Worm (Caenorhabditis elegans) whole organism, L3 larva: ENCODE measurements around the gene fbxa-75.

ENCODE experiments used
- ceh-16 ChIP-seq: sonication (generic microtip); optimal IDR thresholded peaks from 2 replicates; lab custom pipeline; 2017; ENCODE audit warnings: missing biosample characterization, missing genetic modification characterization
- fkh-10 ChIP-seq: sonication (generic microtip); optimal IDR thresholded peaks from 2 replicates; lab custom pipeline; 2017; ENCODE audit warnings: missing biosample characterization, missing genetic modification reagents, missing genetic modification characterization
- nhr-67 ChIP-seq: fragments of 150-350 bp; optimal IDR thresholded peaks from 2 replicates; lab custom pipeline; 2014; ENCODE audit warnings: missing biosample characterization, missing genetic modification characterization
- nhr-76 ChIP-seq: fragments of 150-350 bp; sonication (generic microtip); optimal IDR thresholded peaks from 5 replicates; lab custom pipeline; 2014; ENCODE audit warnings: missing biosample characterization, missing genetic modification characterization
- nhr-77 ChIP-seq: fragments of 150-350 bp; optimal IDR thresholded peaks from 2 replicates; lab custom pipeline; 2014; ENCODE audit warnings: missing biosample characterization, missing genetic modification characterization
- unc-62 ChIP-seq: fragments of 150-350 bp; sonication (generic microtip); optimal IDR thresholded peaks from 4 replicates; lab custom pipeline; 2014; ENCODE audit warnings: missing biosample characterization, missing genetic modification reagents, missing genetic modification characterization
- ztf-11 ChIP-seq: fragments of 150-350 bp; optimal IDR thresholded peaks from 2 replicates; lab custom pipeline; 2014; ENCODE audit warnings: missing biosample characterization, missing genetic modification characterization

DNA sequence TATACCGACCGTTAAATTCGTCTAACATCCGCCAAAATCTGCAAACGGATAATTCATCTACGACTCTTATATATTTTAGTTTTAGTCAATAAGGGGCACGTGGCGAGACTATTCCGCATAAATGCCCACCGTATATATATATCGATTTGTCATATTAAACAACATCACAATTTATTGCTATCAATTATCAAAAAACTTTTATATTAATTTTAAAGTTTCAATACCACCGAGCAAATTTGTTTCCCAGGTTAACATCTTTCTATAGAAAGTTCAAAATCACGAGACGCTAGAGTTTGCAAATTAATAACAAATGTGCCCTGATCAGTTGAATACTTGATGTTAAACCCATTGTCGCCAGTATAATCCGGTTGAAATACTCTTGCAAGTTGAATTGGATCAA, 44.0 kb downstream of the fbxa-75 start, which contains the start of gene Y82E9BL.5:
- TF ChIP-seq fkh-10 (GFP tag; lab: Kevin White, UChicago) (no peak), unc-62 (no peak), nhr-67 (no peak), nhr-77 (tag; lab: Kevin White, UChicago) (no peak), ceh-16 (tag; lab: Kevin White, UChicago) (no peak), ztf-11 (tag; lab: Kevin White, UChicago) (no peak), nhr-76 (tag; lab: Kevin White, UChicago) (no peak)
